Fruit fly (Drosophila melanogaster) whole organism, embryonic: Measurements from ENCODE around the gene CG33258.

Experiments used
- Aef1 ChIP-seq: fragments of 200-800 bp; sonication (Bioruptor generic); IDR thresholded peaks from 3 replicates; pipeline ENCODE4 v1.3.6; 2022; ENCODE audit warnings: missing biosample characterization, missing genetic modification characterization
- Atf6 ChIP-seq: fragments of 200-800 bp; sonication (Bioruptor generic); IDR thresholded peaks from 2 replicates; pipeline ENCODE4 v1.3.6; 2022; ENCODE audit warnings: missing biosample characterization, missing genetic modification characterization
- Blimp-1 ChIP-seq: fragments of 200-800 bp; sonication (Bioruptor generic); optimal IDR thresholded peaks from 3 replicates; lab custom pipeline; 2018; ENCODE audit warnings: missing biosample characterization, missing genetic modification characterization, mild to moderate bottlenecking, moderate library complexity, missing genetic modification reagents
- CG10209 ChIP-seq: fragments of 200-800 bp; sonication (Bioruptor generic); optimal IDR thresholded peaks from 3 replicates; lab custom pipeline; 2017; ENCODE audit warnings: missing biosample characterization, mild to moderate bottlenecking, missing genetic modification characterization, missing genetic modification reagents
- CG10654 ChIP-seq: fragments of 200-800 bp; sonication (Bioruptor generic); optimal IDR thresholded peaks from 2 replicates; lab custom pipeline; 2016; ENCODE audit warnings: missing biosample characterization, missing genetic modification characterization
- CG10979 ChIP-seq: fragments of 200-800 bp; sonication (Bioruptor generic); optimal IDR thresholded peaks from 2 replicates; lab custom pipeline; 2018; ENCODE audit warnings: missing biosample characterization, mild to moderate bottlenecking, missing genetic modification characterization, moderate library complexity
- CG11504 ChIP-seq: fragments of 200-800 bp; sonication (Bioruptor generic); optimal IDR thresholded peaks from 3 replicates; lab custom pipeline; 2019; ENCODE audit warnings: missing biosample characterization, mild to moderate bottlenecking, missing genetic modification characterization, moderate library complexity
- CG14441 ChIP-seq: fragments of 200-800 bp; sonication (Bioruptor generic); IDR thresholded peaks from 2 replicates; pipeline ENCODE4 v1.3.6; 2022; ENCODE audit warnings: missing biosample characterization, missing genetic modification characterization
- CG1529 ChIP-seq: fragments of 200-800 bp; sonication (Bioruptor generic); optimal IDR thresholded peaks from 3 replicates; lab custom pipeline; 2018; ENCODE audit warnings: missing biosample characterization, missing genetic modification characterization
- CG15696 ChIP-seq: fragments of 200-800 bp; sonication (Bioruptor generic); optimal IDR thresholded peaks from 2 replicates; lab custom pipeline; 2019; ENCODE audit warnings: missing biosample characterization, mild to moderate bottlenecking, missing genetic modification characterization, moderate library complexity
- CG1647 ChIP-seq: fragments of 200-800 bp; sonication (Bioruptor generic); optimal IDR thresholded peaks from 3 replicates; lab custom pipeline; 2016; ENCODE audit warnings: missing biosample characterization, missing genetic modification characterization
- CG17385 ChIP-seq: fragments of 200-800 bp; sonication (Bioruptor generic); optimal IDR thresholded peaks from 3 replicates; lab custom pipeline; 2018; ENCODE audit warnings: missing biosample characterization, mild to moderate bottlenecking, missing genetic modification characterization
- CG17829 ChIP-seq: fragments of 200-800 bp; optimal IDR thresholded peaks from 2 replicates; lab custom pipeline; 2019; ENCODE audit warnings: missing biosample characterization, mild to moderate bottlenecking, missing genetic modification characterization, moderate library complexity
- CG17912 ChIP-seq: fragments of 200-800 bp; sonication (Bioruptor generic); optimal IDR thresholded peaks from 2 replicates; lab custom pipeline; 2018; ENCODE audit warnings: missing biosample characterization, mild to moderate bottlenecking, missing genetic modification characterization
- CG18476 ChIP-seq: fragments of 200-800 bp; sonication (Bioruptor generic); optimal IDR thresholded peaks from 2 replicates; lab custom pipeline; 2016; ENCODE audit warnings: missing biosample characterization, mild to moderate bottlenecking, missing genetic modification characterization
- CG2678 ChIP-seq: fragments of 200-800 bp; sonication (Bioruptor generic); optimal IDR thresholded peaks from 3 replicates; lab custom pipeline; 2019; ENCODE audit warnings: missing biosample characterization, mild to moderate bottlenecking, missing genetic modification characterization, moderate library complexity
- CG34224 ChIP-seq: fragments of 200-800 bp; sonication (Bioruptor generic); IDR thresholded peaks from 3 replicates; pipeline ENCODE4 v1.3.6; 2022; ENCODE audit warnings: missing biosample characterization, missing genetic modification characterization; ENCODE audit not compliant: partially characterized antibody
- CG7839 ChIP-seq: fragments of 200-800 bp; sonication (Bioruptor generic); optimal IDR thresholded peaks from 3 replicates; lab custom pipeline; 2018; ENCODE audit warnings: missing biosample characterization, mild to moderate bottlenecking, missing genetic modification characterization, moderate library complexity
- CG9609 ChIP-seq: fragments of 200-800 bp; sonication (Bioruptor generic); optimal IDR thresholded peaks from 3 replicates; lab custom pipeline; 2016; ENCODE audit warnings: missing biosample characterization, missing genetic modification characterization
- CG9876 ChIP-seq: fragments of 200-800 bp; sonication (Bioruptor generic); optimal IDR thresholded peaks from 2 replicates; lab custom pipeline; 2016; ENCODE audit warnings: missing biosample characterization, missing genetic modification characterization
- Eip74EF ChIP-seq, 2 experiments: fragments of 200-800 bp in 1 of 2; fragments of >200 bp in 1 of 2; sonication (Bioruptor generic) in 1 of 2; optimal IDR thresholded peaks; 2 replicates each; lab custom pipeline; 2017 to 2019; ENCODE audit warnings: missing biosample characterization in 2 of 2, missing genetic modification characterization in 2 of 2, mild to moderate bottlenecking in 1 of 2, moderate library complexity in 1 of 2
- Hsf ChIP-seq: fragments of 200-800 bp; sonication (Bioruptor generic); optimal IDR thresholded peaks from 3 replicates; lab custom pipeline; 2016; ENCODE audit warnings: missing biosample characterization, missing genetic modification characterization
- Kr ChIP-seq: fragments of 200-800 bp; sonication (Bioruptor generic); optimal IDR thresholded peaks from 2 replicates; lab custom pipeline; 2017; ENCODE audit warnings: missing biosample characterization, mild to moderate bottlenecking, missing genetic modification characterization
- Lpt ChIP-seq: fragments of >200 bp; optimal IDR thresholded peaks from 2 replicates; lab custom pipeline; 2018; ENCODE audit warnings: missing biosample characterization, missing genetic modification characterization
- Med ChIP-seq: fragments of 200-800 bp; sonication (Bioruptor generic); peaks from one replicate; lab custom pipeline; 2016; ENCODE audit warnings: missing biosample characterization, missing genetic modification characterization, mild to moderate bottlenecking, inconsistent platforms, moderate library complexity
- Nf-YB ChIP-seq: fragments of 200-800 bp; sonication (Bioruptor generic); optimal IDR thresholded peaks from 3 replicates; lab custom pipeline; 2019; ENCODE audit warnings: missing biosample characterization, mild to moderate bottlenecking, missing genetic modification characterization, moderate library complexity
- Oaz ChIP-seq: fragments of 200-800 bp; sonication (Bioruptor generic); IDR thresholded peaks from 2 replicates; pipeline ENCODE4 v1.3.6; 2022; ENCODE audit warnings: missing biosample characterization, missing genetic modification characterization
- Sox102F ChIP-seq: fragments of 200-800 bp; sonication (Bioruptor generic); optimal IDR thresholded peaks from 2 replicates; lab custom pipeline; 2018; ENCODE audit warnings: missing biosample characterization, mild to moderate bottlenecking, missing genetic modification characterization, moderate library complexity
- Sry-δ ChIP-seq: fragments of 200-800 bp; sonication (Bioruptor generic); optimal IDR thresholded peaks from 2 replicates; lab custom pipeline; 2016; ENCODE audit warnings: missing biosample characterization, missing genetic modification characterization
- YL-1 ChIP-seq: fragments of 200-800 bp; sonication (Bioruptor generic); optimal IDR thresholded peaks from 3 replicates; lab custom pipeline; 2017; ENCODE audit warnings: missing biosample characterization, mild to moderate bottlenecking, missing genetic modification characterization
- amos ChIP-seq: fragments of 200-800 bp; sonication (Bioruptor generic); IDR thresholded peaks from 2 replicates; pipeline ENCODE4 v1.3.6; 2022; ENCODE audit warnings: missing biosample characterization, missing genetic modification characterization; ENCODE audit not compliant: partially characterized antibody
- ap ChIP-seq: fragments of 200-800 bp; sonication (Bioruptor generic); IDR thresholded peaks from 2 replicates; pipeline ENCODE4 v1.3.6; 2022; ENCODE audit warnings: missing biosample characterization, missing genetic modification characterization
- ase ChIP-seq: fragments of 200-800 bp; sonication (Bioruptor generic); IDR thresholded peaks from 3 replicates; pipeline ENCODE4 v1.3.6; 2022; ENCODE audit warnings: missing biosample characterization, missing genetic modification characterization
- gem ChIP-seq: fragments of 200-800 bp; sonication (Bioruptor generic); optimal IDR thresholded peaks from 2 replicates; lab custom pipeline; 2019; ENCODE audit warnings: missing biosample characterization, mild to moderate bottlenecking, missing genetic modification characterization, moderate library complexity
- gt ChIP-seq: fragments of 200-800 bp; sonication (Bioruptor generic); IDR thresholded peaks from 2 replicates; pipeline ENCODE4 v1.3.6; 2022; ENCODE audit warnings: missing biosample characterization, missing genetic modification characterization
- ind ChIP-seq: fragments of 200-800 bp; sonication (Bioruptor generic); optimal IDR thresholded peaks from 3 replicates; lab custom pipeline; 2016; ENCODE audit warnings: missing biosample characterization, missing genetic modification characterization
- lmd ChIP-seq: fragments of 200-800 bp; sonication (Bioruptor generic); IDR thresholded peaks from 2 replicates; pipeline ENCODE4 v1.3.6; 2022; ENCODE audit warnings: missing biosample characterization, missing genetic modification characterization
- lov ChIP-seq, 2 experiments: fragments of 200-800 bp in 1 of 2; fragments of >200 bp in 1 of 2; sonication (Bioruptor generic) in 1 of 2; IDR thresholded peaks in 1 of 2; optimal IDR thresholded peaks in 1 of 2; 2 replicates in 1 of 2; 3 replicates in 1 of 2; pipeline versions ENCODE4 v1.3.6 to Lab custom; 2017 to 2022; ENCODE audit warnings: missing biosample characterization in 1 of 2, missing genetic modification characterization in 1 of 2
- mam ChIP-seq: fragments of 200-800 bp; sonication (Bioruptor generic); optimal IDR thresholded peaks from 3 replicates; lab custom pipeline; 2016; ENCODE audit warnings: missing biosample characterization, missing genetic modification characterization
- nmo ChIP-seq: fragments of 200-800 bp; sonication (Bioruptor generic); optimal IDR thresholded peaks from 2 replicates; lab custom pipeline; 2018; ENCODE audit warnings: missing biosample characterization, mild to moderate bottlenecking, missing genetic modification characterization, moderate library complexity
- phol ChIP-seq: fragments of 200-800 bp; sonication (Bioruptor generic); optimal IDR thresholded peaks from 3 replicates; lab custom pipeline; 2018; ENCODE audit warnings: missing biosample characterization, mild to moderate bottlenecking, missing genetic modification characterization, moderate library complexity
- psq ChIP-seq: fragments of 200-800 bp; sonication (Bioruptor generic); optimal IDR thresholded peaks from 2 replicates; lab custom pipeline; 2017; ENCODE audit warnings: missing biosample characterization, missing genetic modification characterization
- sisA ChIP-seq: fragments of 200-800 bp; sonication (Bioruptor generic); IDR thresholded peaks from 2 replicates; pipeline ENCODE4 v1.3.6; 2022; ENCODE audit warnings: missing biosample characterization, missing genetic modification characterization
- slou ChIP-seq: fragments of 200-800 bp; sonication (Bioruptor generic); optimal IDR thresholded peaks from 3 replicates; lab custom pipeline; 2016; ENCODE audit warnings: missing biosample characterization, missing genetic modification characterization
- so ChIP-seq: fragments of 200-800 bp; sonication (Bioruptor generic); IDR thresholded peaks from 3 replicates; pipeline ENCODE4 v1.3.6; 2022; ENCODE audit warnings: missing biosample characterization, missing genetic modification characterization
- sob ChIP-seq: fragments of 200-800 bp; sonication (Bioruptor generic); IDR thresholded peaks from 2 replicates; pipeline ENCODE4 v1.3.6; 2022; ENCODE audit warnings: missing biosample characterization, missing genetic modification characterization
- sug ChIP-seq: fragments of 200-800 bp; optimal IDR thresholded peaks from 2 replicates; lab custom pipeline; 2019; ENCODE audit warnings: missing biosample characterization, mild to moderate bottlenecking, missing genetic modification characterization, moderate library complexity
- tx ChIP-seq: fragments of 200-800 bp; sonication (Bioruptor generic); optimal IDR thresholded peaks from 2 replicates; lab custom pipeline; 2016; ENCODE audit warnings: missing biosample characterization, missing genetic modification characterization
- unpg ChIP-seq: fragments of 200-800 bp; sonication (Bioruptor generic); optimal IDR thresholded peaks from 3 replicates; lab custom pipeline; 2018; ENCODE audit warnings: missing biosample characterization, mild to moderate bottlenecking, missing genetic modification characterization, moderate library complexity
- vnd ChIP-seq: fragments of 200-800 bp; sonication (Bioruptor generic); IDR thresholded peaks from 3 replicates; pipeline ENCODE4 v1.3.6; 2022; ENCODE audit warnings: missing biosample characterization, missing genetic modification characterization; ENCODE audit not compliant: partially characterized antibody

CG33258 gene

DNA sequence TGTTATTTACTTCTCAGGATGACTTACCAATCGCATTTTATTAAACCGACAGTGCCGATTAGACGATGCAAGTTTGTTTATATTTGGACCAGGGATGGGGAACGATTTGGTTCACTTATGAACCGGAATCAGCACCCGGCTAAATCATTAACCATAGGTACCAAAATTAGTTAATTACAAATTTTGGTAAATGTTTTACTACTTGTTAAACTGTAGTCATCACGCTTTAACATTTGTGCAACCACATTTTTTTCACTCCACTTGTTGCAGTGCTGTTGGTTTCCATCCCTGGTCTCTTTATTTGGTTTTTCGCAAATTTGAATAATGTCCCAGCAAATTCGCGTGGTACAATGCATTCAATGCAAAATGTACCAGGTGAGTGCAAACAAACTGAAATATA, 23.2 kb downstream of the CG33258 start, which contains the start of the genes IntS9 and CG43295 (continued):
- TF ChIP-seq Atf6 (GFP tag; lab: Robert Waterston, UW) (peak; percentile 82), sug (tag; lab: Kevin White, UChicago) (no peak), YL-1 (GFP tag; lab: Kevin White, UChicago) (peak; percentile 65), Hsf (peak; percentile 91), CG1647 (GFP tag; lab: Kevin White, UChicago) (peak; percentile 70), CG10654 (GFP tag; lab: Kevin White, UChicago) (peak; percentile 89), vnd (no peak), CG10979 (tag; lab: Kevin White, UChicago) (peak; percentile 82), phol (tag; lab: Kevin White, UChicago) (peak; percentile 84), Blimp-1 (no peak), CG14441 (peak; percentile 89), Nf-YB (no peak), sob (GFP tag; lab: Robert Waterston, UW) (peak; percentile 78), CG10209 (GFP tag; lab: Kevin White, UChicago) (peak; percentile 67), amos (GFP tag; lab: Robert Waterston, UW) (no peak; the same call in 1 of the 2 replicates), Eip74EF (GFP tag; optimal IDR thresholded peaks at IDR 0.05; lab: Kevin White, UChicago) (no peak), Oaz (GFP tag; lab: Robert Waterston, UW) (peak; percentile 74), Aef1 (GFP tag; lab: Robert Waterston, UW) (peak; percentile 82), Med (GFP tag; lab: Kevin White, UChicago) (peak; percentile 98), CG15696 (tag; lab: Kevin White, UChicago) (peak; percentile 65), gt (GFP tag; lab: Robert Waterston, UW) (peak; percentile 45), lmd (peak; percentile 79), CG11504 (tag; lab: Kevin White, UChicago) (no peak), Sox102F (GFP tag; lab: Kevin White, UChicago) (peak; percentile 84), gem (no peak), psq (GFP tag; lab: Kevin White, UChicago) (peak; percentile 25), CG17385 (peak; percentile 69), sisA (GFP tag; lab: Robert Waterston, UW) (peak; percentile 86), CG17912 (peak; percentile 16), Kr (no peak), CG9876 (GFP tag; lab: Kevin White, UChicago) (peak; percentile 68), tx (GFP tag; lab: Kevin White, UChicago) (peak; percentile 77), so (GFP tag; lab: Robert Waterston, UW) (peak; percentile 69; the same call in 2 of the 3 replicates), ind (GFP tag; lab: Kevin White, UChicago) (peak; percentile 89), CG18476 (GFP tag; lab: Kevin White, UChicago) (peak; percentile 83), ase (GFP tag; lab: Robert Waterston, UW) (peak; percentile 79), slou (GFP tag; lab: Kevin White, UChicago) (peak; percentile 67), unpg (no peak), Sry-δ (GFP tag; lab: Kevin White, UChicago) (peak; percentile 61), CG34224 (peak; percentile 35; the same call in 1 of the 3 replicates), CG9609 (GFP tag; lab: Kevin White, UChicago) (peak; percentile 85), nmo (GFP tag; lab: Kevin White, UChicago) (peak; percentile 75), lov (optimal IDR thresholded peaks at IDR 0.05; lab: Kevin White, UChicago) (no peak), lov (GFP tag; IDR thresholded peaks at IDR 0.05; lab: Robert Waterston, UW) (peak; percentile 74; the same call in 1 of the 3 replicates), CG2678 (no peak), CG1529 (no peak), ap (GFP tag; lab: Robert Waterston, UW) (peak; percentile 79), CG7839 (tag; lab: Kevin White, UChicago) (no peak), Lpt (GFP tag; lab: Kevin White, UChicago) (no peak), mam (GFP tag; lab: Kevin White, UChicago) (peak; percentile 89), CG17829 (tag; lab: Kevin White, UChicago) (peak; percentile 82)
